Worm (Caenorhabditis elegans) whole organism, L2 larva: ENCODE data around the gene Y55B1AR.2.

ENCODE experiments used
- C34F6.9 ChIP-seq: fragments of 150-350 bp; optimal IDR thresholded peaks from 2 replicates; lab custom pipeline; 2014; ENCODE audit warnings: missing biosample characterization, missing genetic modification characterization
- F13H6.1 ChIP-seq: sonication (generic microtip); optimal IDR thresholded peaks from 2 replicates; lab custom pipeline; 2016; ENCODE audit warnings: missing genetic modification characterization, missing compliant biosample characterization
- R02D3.7 ChIP-seq: fragments of 150-350 bp; optimal IDR thresholded peaks from 2 replicates; lab custom pipeline; 2014; ENCODE audit warnings: missing biosample characterization, missing genetic modification characterization
- ZK546.5 ChIP-seq: sonication (generic microtip); optimal IDR thresholded peaks from 2 replicates; lab custom pipeline; 2017; ENCODE audit warnings: missing biosample characterization, missing genetic modification characterization
- aly-2 ChIP-seq: fragments of 150-350 bp; optimal IDR thresholded peaks from 2 replicates; lab custom pipeline; 2014; ENCODE audit warnings: missing biosample characterization, missing genetic modification characterization
- ama-1 ChIP-seq: fragments of 150-350 bp; optimal IDR thresholded peaks from 2 replicates; lab custom pipeline; 2018; ENCODE audit warnings: inconsistent platforms
- ceh-16 ChIP-seq: fragments of 150-350 bp; optimal IDR thresholded peaks from 2 replicates; lab custom pipeline; 2014; ENCODE audit warnings: missing biosample characterization, missing genetic modification characterization
- ceh-82 ChIP-seq: fragments of 150-350 bp; optimal IDR thresholded peaks from 2 replicates; lab custom pipeline; 2014; ENCODE audit warnings: missing biosample characterization, missing genetic modification characterization
- crh-2 ChIP-seq: sonication (generic microtip); optimal IDR thresholded peaks from 2 replicates; lab custom pipeline; 2017; ENCODE audit warnings: missing biosample characterization, missing genetic modification characterization
- dmd-4 ChIP-seq: sonication (generic microtip); optimal IDR thresholded peaks from 2 replicates; lab custom pipeline; 2017; ENCODE audit warnings: missing biosample characterization, missing genetic modification characterization
- elt-1 ChIP-seq: fragments of 150-350 bp; optimal IDR thresholded peaks from 2 replicates; lab custom pipeline; 2014; ENCODE audit warnings: missing biosample characterization, missing genetic modification characterization
- fos-1 ChIP-seq: fragments of 150-350 bp; optimal IDR thresholded peaks from 2 replicates; lab custom pipeline; 2014; ENCODE audit warnings: missing biosample characterization, missing genetic modification characterization
- gmeb-1 ChIP-seq: fragments of 150-350 bp; optimal IDR thresholded peaks from 2 replicates; lab custom pipeline; 2014; ENCODE audit warnings: missing biosample characterization, missing genetic modification characterization
- lin-11 ChIP-seq: fragments of 150-350 bp; sonication (generic microtip); optimal IDR thresholded peaks from 2 replicates; lab custom pipeline; 2014; ENCODE audit warnings: missing biosample characterization, missing genetic modification characterization, inconsistent platforms, mixed read lengths
- lin-39 ChIP-seq: fragments of 150-350 bp; optimal IDR thresholded peaks from 2 replicates; lab custom pipeline; 2014; ENCODE audit warnings: missing biosample characterization, missing genetic modification reagents, missing genetic modification characterization
- mab-5 ChIP-seq: fragments of 150-350 bp; optimal IDR thresholded peaks from 2 replicates; lab custom pipeline; 2014; ENCODE audit warnings: missing biosample characterization, missing genetic modification characterization
- mdl-1 ChIP-seq, 2 experiments: fragments of 150-350 bp in 1 of 2; sonication (generic microtip) in 1 of 2; optimal IDR thresholded peaks; 2 replicates each; lab custom pipeline; 2017; ENCODE audit warnings: missing biosample characterization in 2 of 2, missing genetic modification characterization in 2 of 2
- nhr-11 ChIP-seq: fragments of 150-350 bp; optimal IDR thresholded peaks from 2 replicates; lab custom pipeline; 2014; ENCODE audit warnings: missing biosample characterization, missing genetic modification characterization
- nhr-12 ChIP-seq: fragments of 150-350 bp; optimal IDR thresholded peaks from 2 replicates; lab custom pipeline; 2014; ENCODE audit warnings: missing biosample characterization, missing genetic modification characterization
- nhr-129 ChIP-seq: fragments of 150-350 bp; optimal IDR thresholded peaks from 2 replicates; lab custom pipeline; 2014; ENCODE audit warnings: missing biosample characterization, missing genetic modification characterization
- nhr-21 ChIP-seq: fragments of 150-350 bp; optimal IDR thresholded peaks from 2 replicates; lab custom pipeline; 2014; ENCODE audit warnings: missing biosample characterization, missing genetic modification characterization
- nhr-23 ChIP-seq: fragments of 150-350 bp; optimal IDR thresholded peaks from 2 replicates; lab custom pipeline; 2014; ENCODE audit warnings: missing biosample characterization, missing genetic modification reagents, missing genetic modification characterization
- nhr-237 ChIP-seq: fragments of 150-350 bp; optimal IDR thresholded peaks from 2 replicates; lab custom pipeline; 2014; ENCODE audit warnings: missing biosample characterization, missing genetic modification characterization
- nhr-25 ChIP-seq: fragments of 150-350 bp; sonication (generic microtip); optimal IDR thresholded peaks from 3 replicates; lab custom pipeline; 2014; ENCODE audit warnings: missing biosample characterization, missing genetic modification characterization
- nhr-6 ChIP-seq: fragments of 150-350 bp; optimal IDR thresholded peaks from 2 replicates; lab custom pipeline; 2014; ENCODE audit warnings: missing biosample characterization, missing genetic modification characterization
- nhr-77 ChIP-seq: fragments of 150-350 bp; optimal IDR thresholded peaks from 2 replicates; lab custom pipeline; 2014; ENCODE audit warnings: missing biosample characterization, missing genetic modification characterization
- peb-1 ChIP-seq: fragments of 150-350 bp; optimal IDR thresholded peaks from 2 replicates; lab custom pipeline; 2014; ENCODE audit warnings: missing biosample characterization, missing genetic modification characterization
- sem-4 ChIP-seq: fragments of 150-350 bp; optimal IDR thresholded peaks from 2 replicates; lab custom pipeline; 2014; ENCODE audit warnings: missing biosample characterization, missing genetic modification reagents, missing genetic modification characterization
- skn-1 ChIP-seq: sonication (generic microtip); optimal IDR thresholded peaks from 2 replicates; lab custom pipeline; 2017; ENCODE audit warnings: missing biosample characterization, missing genetic modification characterization
- sma-3 ChIP-seq: sonication (generic microtip); optimal IDR thresholded peaks from 2 replicates; lab custom pipeline; 2016; ENCODE audit warnings: missing genetic modification reagents, missing genetic modification characterization, missing compliant biosample characterization
- sma-9 ChIP-seq, 2 experiments: fragments of 150-350 bp in 1 of 2; sonication (generic microtip) in 1 of 2; optimal IDR thresholded peaks; 2 replicates each; lab custom pipeline; 2014 to 2016; ENCODE audit warnings: missing genetic modification characterization in 2 of 2, mild to moderate bottlenecking in 1 of 2, missing biosample characterization in 1 of 2, missing compliant biosample characterization in 1 of 2, missing genetic modification reagents in 1 of 2, moderate library complexity in 1 of 2
- snpc-4 ChIP-seq: fragments of 150-350 bp; optimal IDR thresholded peaks from 2 replicates; lab custom pipeline; 2014; ENCODE audit warnings: missing biosample characterization, missing genetic modification characterization
- unc-55 ChIP-seq: fragments of 150-350 bp; sonication (generic microtip); optimal IDR thresholded peaks from 3 replicates; lab custom pipeline; 2014; ENCODE audit warnings: missing biosample characterization, missing genetic modification reagents, missing genetic modification characterization
- zag-1 ChIP-seq: fragments of 150-350 bp; optimal IDR thresholded peaks from 2 replicates; lab custom pipeline; 2014; ENCODE audit warnings: missing biosample characterization, missing genetic modification characterization
- ztf-1 ChIP-seq: fragments of 200-800 bp; sonication (Bioruptor generic); conservative IDR thresholded peaks from 2 replicates; pipeline ENCODE4 v1.3.6; 2022; ENCODE audit warnings: missing genetic modification characterization, missing compliant biosample characterization
- ztf-4 ChIP-seq: fragments of 150-350 bp; optimal IDR thresholded peaks from 2 replicates; lab custom pipeline; 2014; ENCODE audit warnings: missing biosample characterization, missing genetic modification characterization

Y55B1AR.2 gene

ce11 chrIII:558832-559231 is 39.8 kb downstream of the Y55B1AR.2 start:
- peak; percentile 67 for TF ChIP-seq ceh-16 (tag; lab: Kevin White, UChicago)
- TF ChIP-seq gmeb-1 (tag; lab: Kevin White, UChicago): peak; percentile 57
- TF ChIP-seq ama-1 (lab: Kevin White, UChicago): no peak
- TF ChIP-seq F13H6.1 (tag; lab: Kevin White, UChicago): peak; percentile 72
- peak; percentile 12 for TF ChIP-seq crh-2
- TF ChIP-seq mdl-1 (tag; optimal IDR thresholded peaks at IDR 0.05; lab: Kevin White, UChicago): no peak
- no peak for TF ChIP-seq sem-4 (tag; lab: Kevin White, UChicago)
- TF ChIP-seq sma-9 (GFP tag; optimal IDR thresholded peaks at IDR 0.05; lab: Kevin White, UChicago): peak; percentile 67
- no peak for TF ChIP-seq sma-9 (tag; optimal IDR thresholded peaks at IDR 0.05; lab: Kevin White, UChicago)
- peak; percentile 67 for TF ChIP-seq fos-1 (tag; lab: Kevin White, UChicago)
- TF ChIP-seq nhr-12 (tag; lab: Kevin White, UChicago): no peak
- no peak for TF ChIP-seq nhr-23 (tag; lab: Kevin White, UChicago)
- peak; percentile 35 for TF ChIP-seq C34F6.9 (tag; lab: Kevin White, UChicago)
- peak; percentile 23 for TF ChIP-seq sma-3 (GFP tag; lab: Kevin White, UChicago)
- peak; percentile 15 for TF ChIP-seq nhr-129 (tag; lab: Kevin White, UChicago)
- peak; percentile 51 for TF ChIP-seq nhr-25 (tag; lab: Kevin White, UChicago)
- no peak for TF ChIP-seq mab-5 (tag; lab: Kevin White, UChicago)
- TF ChIP-seq, all 48 proteins: peak for 10

ce11 chrIII:558083-558482 is 40.5 kb downstream of the Y55B1AR.2 start:
- TF ChIP-seq nhr-21 (tag; lab: Kevin White, UChicago) (no peak), ZK546.5 (tag; lab: Kevin White, UChicago) (no peak), ceh-82 (tag; lab: Kevin White, UChicago) (no peak), nhr-237 (no peak)

ce11 chrIII:555650-556049 is 42.9 kb downstream of the Y55B1AR.2 start, which contains the start of gene B0353.1:
B0353.1 (plus strand) TSS chrIII:555950.
- no peak for TF ChIP-seq elt-1 (tag; lab: Kevin White, UChicago)
- no peak for TF ChIP-seq sma-3 (GFP tag; lab: Kevin White, UChicago)
- no peak for TF ChIP-seq skn-1 (tag; lab: Kevin White, UChicago)
- TF ChIP-seq ceh-16 (tag; lab: Kevin White, UChicago): no peak
- TF ChIP-seq unc-55 (GFP tag; lab: Kevin White, UChicago): no peak
- no peak for TF ChIP-seq R02D3.7 (tag; lab: Kevin White, UChicago)
- TF ChIP-seq sem-4 (tag; lab: Kevin White, UChicago): no peak
- TF ChIP-seq ztf-1 (GFP tag; lab: Robert Waterston, UW): no peak
- TF ChIP-seq ztf-4 (tag; lab: Kevin White, UChicago): no peak
- TF ChIP-seq nhr-21 (tag; lab: Kevin White, UChicago): no peak
- TF ChIP-seq lin-39: no peak
- TF ChIP-seq snpc-4 (tag; lab: Kevin White, UChicago): no peak
- no peak for TF ChIP-seq zag-1 (tag; lab: Kevin White, UChicago)
- TF ChIP-seq aly-2: no peak
- no peak for TF ChIP-seq mdl-1 (tag; optimal IDR thresholded peaks at IDR 0.05; lab: Kevin White, UChicago)
- TF ChIP-seq lin-11 (tag; lab: Kevin White, UChicago): no peak
- TF ChIP-seq nhr-129 (tag; lab: Kevin White, UChicago): no peak
- TF ChIP-seq nhr-12 (tag; lab: Kevin White, UChicago): no peak
- TF ChIP-seq peb-1: no peak

- TF ChIP-seq nhr-77 (no peak), dmd-4 (tag; lab: Kevin White, UChicago) (no peak), nhr-6 (tag; lab: Kevin White, UChicago) (no peak), fos-1 (tag; lab: Kevin White, UChicago) (no peak), snpc-4 (tag; lab: Kevin White, UChicago) (no peak), sma-9 (GFP tag; optimal IDR thresholded peaks at IDR 0.05; lab: Kevin White, UChicago) (no peak), sma-9 (tag; optimal IDR thresholded peaks at IDR 0.05; lab: Kevin White, UChicago) (no peak), peb-1 (no peak), F13H6.1 (tag; lab: Kevin White, UChicago) (no peak)
Observed at ce11 chrIII:549231-549630, 49.4 kb downstream of the Y55B1AR.2 start.

ce11 chrIII:547709-548108 is 50.9 kb downstream of the Y55B1AR.2 start:
- TF ChIP-seq nhr-11 (no peak), ceh-16 (tag; lab: Kevin White, UChicago) (peak; percentile 18), nhr-23 (tag; lab: Kevin White, UChicago) (no peak), elt-1 (tag; lab: Kevin White, UChicago) (peak; percentile 68)
